Fruit fly (Drosophila melanogaster): ENCODE results near the gene RecQ5.

The RecQ5 gene

DNA sequence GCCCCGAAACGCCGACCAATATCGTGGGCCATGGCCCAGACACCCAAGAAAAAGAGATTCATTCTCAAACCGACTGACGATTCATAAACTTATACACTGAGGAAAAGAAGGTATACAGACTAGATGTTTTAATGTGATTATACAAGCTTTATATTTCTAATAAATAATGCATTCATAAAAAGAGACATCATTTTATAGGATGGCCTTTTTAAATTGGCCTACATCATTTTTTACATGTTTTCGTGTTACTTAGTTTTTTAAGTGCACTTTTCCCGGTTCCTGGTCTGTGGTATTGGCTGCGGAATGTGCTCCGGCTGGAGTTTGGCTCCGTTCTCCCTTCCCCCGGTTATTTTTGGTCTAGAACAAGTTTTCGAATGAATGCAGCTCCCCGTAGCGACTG, 20.7 kb upstream of the RecQ5 start (continued):
- TF ChIP-seq CG18599 (GFP tag; optimal IDR thresholded peaks at IDR 0.05): peak; percentile 72
- no peak for TF ChIP-seq Ravus (GFP tag; IDR thresholded peaks at IDR 0.05)
- peak; percentile 50; the same call in 1 of the 3 replicates for TF ChIP-seq H15 (GFP tag; IDR thresholded peaks at IDR 0.05)
- peak; percentile 66 for TF ChIP-seq bcd (GFP tag; optimal IDR thresholded peaks at IDR 0.05)
- peak; percentile 6 for TF ChIP-seq fu2 (GFP tag; optimal IDR thresholded peaks at IDR 0.05)
- peak; percentile 42 for TF ChIP-seq Meics (GFP tag; optimal IDR thresholded peaks at IDR 0.05)
- TF ChIP-seq ase (GFP tag; IDR thresholded peaks at IDR 0.05): no peak; the same call in 2 of the 3 replicates
- peak; percentile 82 for TF ChIP-seq Sox102F (GFP tag; optimal IDR thresholded peaks at IDR 0.05)
- no peak for TF ChIP-seq NK7.1 (GFP tag; optimal IDR thresholded peaks at IDR 0.05)
- peak; percentile 68 for TF ChIP-seq CG3407 (GFP tag; optimal IDR thresholded peaks at IDR 0.05)
- TF ChIP-seq schlank (tag; optimal IDR thresholded peaks at IDR 0.05): no peak
- TF ChIP-seq CG4820 (GFP tag; optimal IDR thresholded peaks at IDR 0.05): peak; percentile 79
- TF ChIP-seq CG9727 (GFP tag; optimal IDR thresholded peaks at IDR 0.05): peak; percentile 56
- no peak for TF ChIP-seq CG17612 (GFP tag; IDR thresholded peaks at IDR 0.05)
- peak; percentile 57 for TF ChIP-seq CG30431 (GFP tag; optimal IDR thresholded peaks at IDR 0.05)
- peak; percentile 63; the same call in 1 of the 3 replicates for TF ChIP-seq dysf (GFP tag; IDR thresholded peaks at IDR 0.05)
- TF ChIP-seq CG17361 (GFP tag; IDR thresholded peaks at IDR 0.05): peak; percentile 89
- peak; percentile 57 for TF ChIP-seq btn (GFP tag; optimal IDR thresholded peaks at IDR 0.05)
- TF ChIP-seq CG6689 (GFP tag; IDR thresholded peaks at IDR 0.05): peak; percentile 82
- no peak for TF ChIP-seq usp (GFP tag; optimal IDR thresholded peaks at IDR 0.05)
- TF ChIP-seq CG2712 (tag; optimal IDR thresholded peaks at IDR 0.05): peak; percentile 96
- TF ChIP-seq Pdp1 (GFP tag; optimal IDR thresholded peaks at IDR 0.05): peak; percentile 61 to 74
- TF ChIP-seq CG5245 (GFP tag; optimal IDR thresholded peaks at IDR 0.05): peak; percentile 73
- TF ChIP-seq chm (GFP tag; IDR thresholded peaks at IDR 0.05): peak; percentile 57; the same call in 1 of the 2 replicates
- TF ChIP-seq Scr (GFP tag; IDR thresholded peaks at IDR 0.05; ENCODE audit: partially characterized antibody): no peak
- TF ChIP-seq zfh2 (GFP tag; optimal IDR thresholded peaks at IDR 0.05): no peak
- TF ChIP-seq sob (GFP tag; IDR thresholded peaks at IDR 0.05): peak; percentile 66
- TF ChIP-seq BEAF-32 (GFP tag; optimal IDR thresholded peaks at IDR 0.05): no peak
- peak; percentile 29 for TF ChIP-seq maf-S (GFP tag; optimal IDR thresholded peaks at IDR 0.05)
- TF ChIP-seq Atf3 (GFP tag; optimal IDR thresholded peaks at IDR 0.05): peak; percentile 54
- TF ChIP-seq CG43689 (GFP tag; IDR thresholded peaks at IDR 0.05): 0 out of 2 replicates have a peak, but pooled peaks have one; percentile 23
- TF ChIP-seq CG5953 (GFP tag; IDR thresholded peaks at IDR 0.05): peak; percentile 21; the same call in 1 of the 2 replicates
- no peak for TF ChIP-seq CG6765 (GFP tag; optimal IDR thresholded peaks at IDR 0.05)
- peak; percentile 70 for TF ChIP-seq CG1233 (GFP tag; optimal IDR thresholded peaks at IDR 0.05)
- TF ChIP-seq MESR4 (GFP tag; optimal IDR thresholded peaks at IDR 0.05): no peak
- TF ChIP-seq ro (GFP tag; IDR thresholded peaks at IDR 0.05): no peak; the same call in 1 of the 2 replicates
- TF ChIP-seq CG7556 (GFP tag; optimal IDR thresholded peaks at IDR 0.05): peak; percentile 75
- TF ChIP-seq NfI (GFP tag; optimal IDR thresholded peaks at IDR 0.05): peak; percentile 48
- TF ChIP-seq unpg (GFP tag; optimal IDR thresholded peaks at IDR 0.05): peak; percentile 84
- TF ChIP-seq lilli (GFP tag; optimal IDR thresholded peaks at IDR 0.05): peak; percentile 65
- peak; percentile 65 for TF ChIP-seq CHES-1-like (GFP tag; optimal IDR thresholded peaks at IDR 0.05)
- peak; percentile 69 for TF ChIP-seq CG12299 (tag; optimal IDR thresholded peaks at IDR 0.05)
- TF ChIP-seq CG32767 (GFP tag; IDR thresholded peaks at IDR 0.05): peak; percentile 24; the same call in 1 of the 2 replicates
- TF ChIP-seq Blimp-1 (GFP tag; optimal IDR thresholded peaks at IDR 0.05): peak; percentile 93
- peak; percentile 79; the same call in 2 of the 3 replicates for TF ChIP-seq otp (GFP tag; IDR thresholded peaks at IDR 0.05)
- peak; percentile 57 for TF ChIP-seq BtbVII (GFP tag; optimal IDR thresholded peaks at IDR 0.05)
- TF ChIP-seq h (optimal IDR thresholded peaks at IDR 0.05): no peak
- peak; percentile 57 for TF ChIP-seq CG12942 (GFP tag; optimal IDR thresholded peaks at IDR 0.05)
- no peak for TF ChIP-seq klu (GFP tag; IDR thresholded peaks at IDR 0.05)
- TF ChIP-seq en (GFP tag; optimal IDR thresholded peaks at IDR 0.05): peak; percentile 35
- TF ChIP-seq pho (GFP tag; optimal IDR thresholded peaks at IDR 0.05): no peak
